Worm (Caenorhabditis elegans) whole organism, L4 larva: ENCODE results near the gene slc-36.1.

Experiments used
- F26F4.8 ChIP-seq: fragments of 200-800 bp; sonication (Bioruptor generic); conservative IDR thresholded peaks from 2 replicates; pipeline ENCODE4 v1.3.6; 2022; ENCODE audit warnings: missing genetic modification characterization, missing compliant biosample characterization
- R02D3.7 ChIP-seq: fragments of 150-350 bp; sonication (generic microtip); optimal IDR thresholded peaks from 3 replicates; lab custom pipeline; 2014; ENCODE audit warnings: missing biosample characterization, missing genetic modification characterization
- T20F7.1 ChIP-seq: fragments of 200-800 bp; sonication (Bioruptor generic); optimal IDR thresholded peaks from 2 replicates; lab custom pipeline; 2018; ENCODE audit warnings: mild to moderate bottlenecking, missing genetic modification characterization, missing compliant biosample characterization
- Y105C5A.15 ChIP-seq: fragments of 200-800 bp; sonication (Bioruptor generic); IDR thresholded peaks from 2 replicates; pipeline ENCODE4 v1.3.6; 2022; ENCODE audit warnings: missing genetic modification characterization, missing compliant biosample characterization
- Y75B8A.6 ChIP-seq: fragments of 200-800 bp; sonication (Bioruptor generic); IDR thresholded peaks from 2 replicates; pipeline ENCODE4 v1.3.6; 2022; ENCODE audit warnings: missing genetic modification reagents, missing genetic modification characterization, missing compliant biosample characterization
- ZK337.2 ChIP-seq: fragments of 200-800 bp; sonication (Bioruptor generic); IDR thresholded peaks from 2 replicates; pipeline ENCODE4 v1.3.6; 2022; ENCODE audit warnings: missing genetic modification reagents, missing genetic modification characterization, missing compliant biosample characterization
- aly-2 ChIP-seq: sonication (generic microtip); optimal IDR thresholded peaks from 2 replicates; lab custom pipeline; 2018; ENCODE audit warnings: missing biosample characterization, missing genetic modification characterization
- arid-1 ChIP-seq: fragments of 200-800 bp; sonication (Bioruptor generic); conservative IDR thresholded peaks from 2 replicates; pipeline ENCODE4 v1.3.6; 2022; ENCODE audit warnings: missing genetic modification reagents, missing genetic modification characterization, missing compliant biosample characterization
- ceh-44 ChIP-seq: fragments of 200-800 bp; sonication (Bioruptor generic); IDR thresholded peaks from 2 replicates; pipeline ENCODE4 v1.3.6; 2022; ENCODE audit warnings: missing genetic modification reagents, missing genetic modification characterization, missing compliant biosample characterization
- ceh-82 ChIP-seq: sonication (generic microtip); optimal IDR thresholded peaks from 2 replicates; lab custom pipeline; 2017; ENCODE audit warnings: missing biosample characterization, missing genetic modification characterization
- cey-2 ChIP-seq: sonication (generic microtip); optimal IDR thresholded peaks from 3 replicates; lab custom pipeline; 2017; ENCODE audit warnings: missing genetic modification characterization, mild to moderate bottlenecking, missing compliant biosample characterization, antibody characterized with exemption, borderline replicate concordance; ENCODE audit not compliant: insufficient read depth
- ctbp-1 ChIP-seq: fragments of 200-800 bp; sonication (Bioruptor generic); IDR thresholded peaks from 2 replicates; pipeline ENCODE4 v1.3.6; 2022; ENCODE audit warnings: missing genetic modification reagents, missing genetic modification characterization, missing compliant biosample characterization
- daf-12 ChIP-seq: fragments of 150-350 bp; optimal IDR thresholded peaks from 2 replicates; lab custom pipeline; 2014; ENCODE audit warnings: missing biosample characterization, missing genetic modification reagents, missing genetic modification characterization
- daf-16 ChIP-seq, 3 experiments: sonication (generic microtip); optimal IDR thresholded peaks; 2 replicates each; lab custom pipeline; 2016 to 2017; ENCODE audit warnings: missing genetic modification characterization in 3 of 3, missing genetic modification reagents in 3 of 3, mild to moderate bottlenecking in 2 of 3, missing compliant biosample characterization in 2 of 3, missing biosample characterization in 1 of 3, moderate library complexity in 1 of 3
- daf-19 ChIP-seq: fragments of 200-800 bp; sonication (Bioruptor generic); conservative IDR thresholded peaks from 2 replicates; pipeline ENCODE4 v1.3.6; 2022; ENCODE audit warnings: missing genetic modification characterization, missing compliant biosample characterization
- dmd-8 ChIP-seq: fragments of 200-800 bp; sonication (Bioruptor generic); IDR thresholded peaks from 2 replicates; pipeline ENCODE4 v1.3.6; 2022; ENCODE audit warnings: missing genetic modification characterization, missing compliant biosample characterization
- dmd-9 ChIP-seq: fragments of 200-800 bp; sonication (Bioruptor generic); IDR thresholded peaks from 2 replicates; pipeline ENCODE4 v1.3.6; 2022; ENCODE audit warnings: missing genetic modification reagents, missing genetic modification characterization, missing compliant biosample characterization
- dve-1 ChIP-seq: sonication (generic microtip); optimal IDR thresholded peaks from 2 replicates; lab custom pipeline; 2017; ENCODE audit warnings: antibody characterized with exemption, mild to moderate bottlenecking, missing genetic modification characterization, missing compliant biosample characterization; ENCODE audit not compliant: insufficient read depth
- fos-1 ChIP-seq: fragments of 150-350 bp; optimal IDR thresholded peaks from 2 replicates; lab custom pipeline; 2014; ENCODE audit warnings: missing biosample characterization, missing genetic modification characterization
- gei-8 ChIP-seq: fragments of 200-800 bp; sonication (Bioruptor generic); optimal IDR thresholded peaks from 2 replicates; lab custom pipeline; 2018; ENCODE audit warnings: mild to moderate bottlenecking, missing genetic modification characterization, missing compliant biosample characterization
- hlh-11 ChIP-seq: fragments of 200-800 bp; sonication (Bioruptor generic); optimal IDR thresholded peaks from 2 replicates; lab custom pipeline; 2018; ENCODE audit warnings: mild to moderate bottlenecking, missing genetic modification characterization, missing compliant biosample characterization
- hmg-1.1 ChIP-seq: fragments of 200-800 bp; sonication (Bioruptor generic); IDR thresholded peaks from 2 replicates; pipeline ENCODE4 v1.3.6; 2022; ENCODE audit warnings: missing genetic modification reagents, missing genetic modification characterization, missing compliant biosample characterization
- jun-1 ChIP-seq: fragments of 150-350 bp; optimal IDR thresholded peaks from 2 replicates; lab custom pipeline; 2014; ENCODE audit warnings: missing biosample characterization, missing genetic modification reagents, missing genetic modification characterization
- lin-13 ChIP-seq: fragments of 150-350 bp; optimal IDR thresholded peaks from 2 replicates; lab custom pipeline; 2014; ENCODE audit warnings: missing biosample characterization, missing genetic modification reagents, missing genetic modification characterization
- lin-29 ChIP-seq: fragments of 200-800 bp; sonication (Bioruptor generic); IDR thresholded peaks from 2 replicates; pipeline ENCODE4 v1.3.6; 2022; ENCODE audit warnings: missing genetic modification reagents, missing genetic modification characterization, missing compliant biosample characterization
- lsy-2 ChIP-seq, 2 experiments: fragments of 150-350 bp in 1 of 2; sonication (generic microtip) in 1 of 2; optimal IDR thresholded peaks; 2 replicates each; lab custom pipeline; 2014 to 2017; ENCODE audit warnings: missing biosample characterization in 2 of 2, missing genetic modification characterization in 2 of 2
- madf-5 ChIP-seq, 2 experiments: fragments of 200-800 bp; sonication (Bioruptor generic); IDR thresholded peaks; 2 replicates each; pipeline ENCODE4 v1.3.6; 2022; ENCODE audit warnings: missing compliant biosample characterization in 2 of 2, missing genetic modification characterization in 2 of 2
- mdl-1 ChIP-seq, 2 experiments: fragments of 150-350 bp in 1 of 2; sonication (generic microtip) in 1 of 2; optimal IDR thresholded peaks; 2 replicates each; lab custom pipeline; 2014 to 2017; ENCODE audit warnings: missing biosample characterization in 2 of 2, missing genetic modification characterization in 2 of 2
- mep-1 ChIP-seq: fragments of 150-350 bp; sonication (generic microtip); optimal IDR thresholded peaks from 3 replicates; lab custom pipeline; 2014; ENCODE audit warnings: missing biosample characterization, missing genetic modification characterization
- mes-2 ChIP-seq: sonication (generic microtip); optimal IDR thresholded peaks from 2 replicates; lab custom pipeline; 2016; ENCODE audit warnings: missing genotype, mild to moderate bottlenecking, missing genetic modification characterization, missing compliant biosample characterization; ENCODE audit not compliant: poor library complexity, severe bottlenecking
- mxl-2 ChIP-seq: fragments of 200-800 bp; sonication (Bioruptor generic); conservative IDR thresholded peaks from 2 replicates; pipeline ENCODE4 v1.3.6; 2022; ENCODE audit warnings: missing genetic modification reagents, missing genetic modification characterization, missing compliant biosample characterization
- mxl-3 ChIP-seq: fragments of 200-800 bp; sonication (Bioruptor generic); optimal IDR thresholded peaks from 2 replicates; lab custom pipeline; 2018; ENCODE audit warnings: mild to moderate bottlenecking, missing genetic modification characterization, missing compliant biosample characterization
- nhr-11 ChIP-seq: fragments of 150-350 bp; optimal IDR thresholded peaks from 2 replicates; lab custom pipeline; 2014; ENCODE audit warnings: missing biosample characterization, missing genetic modification characterization
- nhr-111 ChIP-seq: fragments of 200-800 bp; sonication (Bioruptor generic); optimal IDR thresholded peaks from 2 replicates; lab custom pipeline; 2018; ENCODE audit warnings: mild to moderate bottlenecking, missing genetic modification characterization, missing compliant biosample characterization
- nhr-28 ChIP-seq: fragments of 150-350 bp; optimal IDR thresholded peaks from 2 replicates; lab custom pipeline; 2014; ENCODE audit warnings: missing biosample characterization, missing genetic modification characterization
- nhr-48 ChIP-seq: sonication (generic microtip); optimal IDR thresholded peaks from 2 replicates; lab custom pipeline; 2016; ENCODE audit warnings: mild to moderate bottlenecking, missing genetic modification characterization, missing compliant biosample characterization
- nhr-76 ChIP-seq: fragments of 150-350 bp; optimal IDR thresholded peaks from 2 replicates; lab custom pipeline; 2014; ENCODE audit warnings: missing biosample characterization, missing genetic modification characterization
- nhr-77 ChIP-seq: fragments of 150-350 bp; optimal IDR thresholded peaks from 2 replicates; lab custom pipeline; 2014; ENCODE audit warnings: missing biosample characterization, missing genetic modification characterization
- pha-4 ChIP-seq, 2 experiments: fragments of 150-350 bp in 1 of 2; fragments of 200-800 bp in 1 of 2; sonication (Bioruptor generic) in 1 of 2; IDR thresholded peaks in 1 of 2; optimal IDR thresholded peaks in 1 of 2; 2 replicates each; pipeline versions ENCODE4 v1.3.6 to Lab custom; 2014 to 2022; ENCODE audit warnings: missing genetic modification characterization in 2 of 2, missing genetic modification reagents in 2 of 2, missing biosample characterization in 1 of 2, missing compliant biosample characterization in 1 of 2
- rbr-2 ChIP-seq: sonication (generic microtip); optimal IDR thresholded peaks from 2 replicates; lab custom pipeline; 2016; ENCODE audit warnings: missing genotype, missing genetic modification characterization, missing compliant biosample characterization
- saeg-2 ChIP-seq: fragments of 200-800 bp; sonication (Bioruptor generic); IDR thresholded peaks from 2 replicates; pipeline ENCODE4 v1.3.6; 2022; ENCODE audit warnings: missing genetic modification reagents, missing genetic modification characterization, missing compliant biosample characterization
- set-16 ChIP-seq: fragments of 200-800 bp; sonication (Bioruptor generic); IDR thresholded peaks from 2 replicates; pipeline ENCODE4 v1.3.6; 2022; ENCODE audit warnings: missing genetic modification reagents, missing genetic modification characterization, missing compliant biosample characterization
- skn-1 ChIP-seq: fragments of 150-350 bp; optimal IDR thresholded peaks from 2 replicates; lab custom pipeline; 2014; ENCODE audit warnings: missing biosample characterization, missing genetic modification characterization
- snpc-4 ChIP-seq: fragments of 150-350 bp; optimal IDR thresholded peaks from 2 replicates; lab custom pipeline; 2014; ENCODE audit warnings: missing biosample characterization, missing genetic modification characterization
- tra-1 ChIP-seq: fragments of 200-800 bp; sonication (Bioruptor generic); IDR thresholded peaks from 2 replicates; pipeline ENCODE4 v1.3.6; 2022; ENCODE audit warnings: missing genetic modification reagents, missing genetic modification characterization, missing compliant biosample characterization
- unc-130 ChIP-seq: sonication (generic microtip); optimal IDR thresholded peaks from 2 replicates; lab custom pipeline; 2016; ENCODE audit warnings: missing genetic modification reagents, missing genetic modification characterization, missing compliant biosample characterization
- vab-7 ChIP-seq: fragments of 200-800 bp; sonication (Bioruptor generic); IDR thresholded peaks from 2 replicates; pipeline ENCODE4 v1.3.6; 2022; ENCODE audit warnings: missing genetic modification reagents, missing genetic modification characterization, missing compliant biosample characterization
- zag-1 ChIP-seq: fragments of 150-350 bp; optimal IDR thresholded peaks from 2 replicates; lab custom pipeline; 2014; ENCODE audit warnings: missing biosample characterization, missing genetic modification characterization
- zfp-2 ChIP-seq: sonication (generic microtip); optimal IDR thresholded peaks from 2 replicates; lab custom pipeline; 2016; ENCODE audit warnings: mild to moderate bottlenecking, missing genetic modification characterization, missing compliant biosample characterization
- zip-2 ChIP-seq: fragments of 150-350 bp; optimal IDR thresholded peaks from 2 replicates; lab custom pipeline; 2014; ENCODE audit warnings: missing biosample characterization, missing genetic modification characterization
- ztf-7 ChIP-seq: fragments of 150-350 bp; optimal IDR thresholded peaks from 2 replicates; lab custom pipeline; 2014; ENCODE audit warnings: missing biosample characterization, missing genetic modification characterization

Gene slc-36.1

ce11 chrIII:13258752-13259151 lies 48.5 kb upstream of the slc-36.1 start:
- TF ChIP-seq aly-2 (tag; lab: Kevin White, UChicago) (no peak), zip-2 (no peak), tra-1 (GFP tag; lab: Robert Waterston, UW) (no peak), dmd-8 (GFP tag; lab: Robert Waterston, UW) (no peak), hmg-1.1 (GFP tag; lab: Robert Waterston, UW) (peak; percentile 32; the same call in 1 of the 2 replicates), skn-1 (tag; lab: Kevin White, UChicago) (no peak), dve-1 (peak; percentile 32), nhr-48 (tag; lab: Kevin White, UChicago) (no peak), snpc-4 (tag; lab: Kevin White, UChicago) (no peak), ceh-44 (GFP tag; lab: Robert Waterston, UW) (no peak; the same call in 1 of the 2 replicates), ZK337.2 (GFP tag; lab: Robert Waterston, UW) (no peak), nhr-11 (tag; lab: Kevin White, UChicago) (no peak), F26F4.8 (GFP tag; lab: Robert Waterston, UW) (no peak), saeg-2 (no peak), zag-1 (tag; lab: Kevin White, UChicago) (no peak), dmd-9 (GFP tag; lab: Robert Waterston, UW) (no peak), nhr-28 (peak; percentile 68), lin-29 (GFP tag; lab: Robert Waterston, UW) (no peak), lin-13 (GFP tag; lab: Kevin White, UChicago) (no peak), set-16 (no peak), R02D3.7 (tag; lab: Kevin White, UChicago) (no peak), daf-12 (no peak), mep-1 (no peak), lsy-2 (tag; optimal IDR thresholded peaks at IDR 0.05; lab: Kevin White, UChicago) (peak in 1 of 2 experiments; percentile 32), vab-7 (GFP tag; lab: Robert Waterston, UW) (no peak), Y105C5A.15 (GFP tag; lab: Robert Waterston, UW) (no peak), daf-19 (no peak), jun-1 (tag; lab: Kevin White, UChicago) (no peak), gei-8 (GFP tag; lab: Kevin White, UChicago) (no peak), ctbp-1 (GFP tag; lab: Robert Waterston, UW) (no peak), madf-5 (GFP tag; IDR thresholded peaks at IDR 0.05; lab: Robert Waterston, UW) (no peak), ztf-7 (tag; lab: Kevin White, UChicago) (no peak), pha-4 (GFP tag; IDR thresholded peaks at IDR 0.05; lab: Robert Waterston, UW) (no peak), pha-4 (tag; optimal IDR thresholded peaks at IDR 0.05; lab: Kevin White, UChicago) (peak; percentile 26), arid-1 (GFP tag; lab: Robert Waterston, UW) (no peak), mxl-3 (GFP tag; lab: Kevin White, UChicago) (peak; percentile 54), zfp-2 (tag; lab: Kevin White, UChicago) (no peak), nhr-111 (GFP tag; lab: Kevin White, UChicago) (no peak), ceh-82 (tag; lab: Kevin White, UChicago) (no peak), rbr-2 (peak; percentile 6), mes-2 (tag; lab: Kevin White, UChicago) (peak; percentile 35), hlh-11 (tag; lab: Kevin White, UChicago) (peak; percentile 62), mdl-1 (tag; optimal IDR thresholded peaks at IDR 0.05; lab: Kevin White, UChicago) (no peak), Y75B8A.6 (GFP tag; lab: Robert Waterston, UW) (no peak), nhr-76 (no peak), mxl-2 (no peak), T20F7.1 (GFP tag; lab: Kevin White, UChicago) (no peak), unc-130 (GFP tag; lab: Kevin White, UChicago) (no peak), fos-1 (tag; lab: Kevin White, UChicago) (no peak), daf-16 (GFP tag; optimal IDR thresholded peaks at IDR 0.05; lab: Kevin White, UChicago) (peak in 1 of 2 experiments; percentile 14), daf-16 (tag; optimal IDR thresholded peaks at IDR 0.05; lab: Kevin White, UChicago) (peak; percentile 27), cey-2 (tag; lab: Kevin White, UChicago) (no peak), nhr-77 (tag; lab: Kevin White, UChicago) (no peak)
